Fruit fly (Drosophila melanogaster): Measurements from ENCODE around the gene tna.

The tna gene

dm6 chr3L:10889692-10890089 lies 54.4 kb downstream of the tna start, which contains the start of gene Cpr67Fa1:
TSS of gene Cpr67Fa1 (plus strand) at chr3L:10889990.
- TF ChIP-seq Fer1 (GFP tag; optimal IDR thresholded peaks at IDR 0.05) = no peak
- no peak for TF ChIP-seq wdn (GFP tag; IDR thresholded peaks at IDR 0.05)
- TF ChIP-seq yki (optimal IDR thresholded peaks at IDR 0.05) = no peak
- TF ChIP-seq vfl (GFP tag; optimal IDR thresholded peaks at IDR 0.05) = no peak
- peak in 1 of 2 experiments; percentile 22 for TF ChIP-seq Hr51 (GFP tag; optimal IDR thresholded peaks at IDR 0.05)
- TF ChIP-seq jigr1 (GFP tag; IDR thresholded peaks at IDR 0.05) = no peak
- no peak for TF ChIP-seq Hey (tag; optimal IDR thresholded peaks at IDR 0.05)
- TF ChIP-seq CG11504 (tag; optimal IDR thresholded peaks at IDR 0.05) = peak; percentile 0
- TF ChIP-seq z (GFP tag; IDR thresholded peaks at IDR 0.05) = no peak
- TF ChIP-seq ara (GFP tag; IDR thresholded peaks at IDR 0.05) = no peak
- TF ChIP-seq nom (GFP tag; optimal IDR thresholded peaks at IDR 0.05) = no peak
- TF ChIP-seq CG12219 (GFP tag; optimal IDR thresholded peaks at IDR 0.05) = no peak
- TF ChIP-seq ato (GFP tag; IDR thresholded peaks at IDR 0.05; ENCODE audit: partially characterized antibody) = no peak

- TF ChIP-seq CG30431 (GFP tag; optimal IDR thresholded peaks at IDR 0.05) (no peak), CG10654 (GFP tag; optimal IDR thresholded peaks at IDR 0.05) (no peak), CG15269 (tag; optimal IDR thresholded peaks at IDR 0.05) (no peak), cwo (GFP tag; optimal IDR thresholded peaks at IDR 0.05) (no peak), row (GFP tag; IDR thresholded peaks at IDR 0.05) (no peak), sug (tag; optimal IDR thresholded peaks at IDR 0.05) (no peak), psq (GFP tag; optimal IDR thresholded peaks at IDR 0.05) (no peak), slbo (GFP tag; IDR thresholded peaks at IDR 0.05) (no peak)
Measured at dm6 chr3L:10891414-10891813, 56.1 kb downstream of the tna start, which contains the start of gene Cpr67Fa2. TSS of gene Cpr67Fa2 (plus strand) at chr3L:10891714.

- peak; percentile 46 for TF ChIP-seq Blimp-1 (GFP tag; optimal IDR thresholded peaks at IDR 0.05)
- TF ChIP-seq CG1647 (GFP tag; optimal IDR thresholded peaks at IDR 0.05) = no peak
- TF ChIP-seq Myb (GFP tag; optimal IDR thresholded peaks at IDR 0.05) = no peak
- peak; percentile 18 for TF ChIP-seq Hr3 (GFP tag; optimal IDR thresholded peaks at IDR 0.05)
- TF ChIP-seq knrl (GFP tag; IDR thresholded peaks at IDR 0.05; ENCODE audit: partially characterized antibody) = no peak
- peak; percentile 16 for TF ChIP-seq CG4424 (GFP tag; optimal IDR thresholded peaks at IDR 0.05)
- TF ChIP-seq zen2 (GFP tag; IDR thresholded peaks at IDR 0.05; ENCODE audit: partially characterized antibody) = no peak
- TF ChIP-seq grn (GFP tag; optimal IDR thresholded peaks at IDR 0.05) = no peak
- peak; percentile 15 for TF ChIP-seq Fer1 (GFP tag; optimal IDR thresholded peaks at IDR 0.05)
- TF ChIP-seq B-H2 (GFP tag; optimal IDR thresholded peaks at IDR 0.05) = peak; percentile 60
- no peak for TF ChIP-seq CG4617 (GFP tag; optimal IDR thresholded peaks at IDR 0.05; ENCODE audit: borderline replicate concordance)
- TF ChIP-seq CTCF (GFP tag; optimal IDR thresholded peaks at IDR 0.05) = peak; percentile 5
- no peak for TF ChIP-seq CG8944 (GFP tag; optimal IDR thresholded peaks at IDR 0.05)
- TF ChIP-seq Asciz (GFP tag; optimal IDR thresholded peaks at IDR 0.05) = peak; percentile 15
- TF ChIP-seq al (GFP tag; IDR thresholded peaks at IDR 0.05) = peak; percentile 39; the same call in 1 of the 2 replicates
- peak; percentile 39; the same call in 1 of the 3 replicates for TF ChIP-seq dysf (GFP tag; IDR thresholded peaks at IDR 0.05)
- TF ChIP-seq fd3F (GFP tag; optimal IDR thresholded peaks at IDR 0.05) = peak; percentile 41
- TF ChIP-seq Dp (GFP tag; optimal IDR thresholded peaks at IDR 0.05) = peak; percentile 19
- TF ChIP-seq Hmr (GFP tag; optimal IDR thresholded peaks at IDR 0.05) = peak; percentile 49
- TF ChIP-seq lab (GFP tag; optimal IDR thresholded peaks at IDR 0.05) = peak; percentile 42
- TF ChIP-seq Hr51 (GFP tag; optimal IDR thresholded peaks at IDR 0.05) = peak in 1 of 2 experiments; percentile 82
- peak; percentile 44; the same call in 1 of the 2 replicates for TF ChIP-seq Xrp1 (GFP tag; IDR thresholded peaks at IDR 0.05)
- TF ChIP-seq az2 (GFP tag; optimal IDR thresholded peaks at IDR 0.05) = peak; percentile 7
- TF ChIP-seq cato (GFP tag; optimal IDR thresholded peaks at IDR 0.05; ENCODE audit: borderline replicate concordance) = no peak
- 0 out of 2 replicates have a peak, but pooled peaks have one; percentile 19 for TF ChIP-seq esg (GFP tag; conservative IDR thresholded peaks at IDR 0.05)
- peak; percentile 49 for TF ChIP-seq Nf-YB (GFP tag; optimal IDR thresholded peaks at IDR 0.05)
- peak; percentile 79 for TF ChIP-seq sd (tag; optimal IDR thresholded peaks at IDR 0.05)
- TF ChIP-seq Med (GFP tag) = peak; percentile 51
- peak; percentile 22 for TF ChIP-seq CG30403 (GFP tag; optimal IDR thresholded peaks at IDR 0.05)
Measured at dm6 chr3L:10893156-10893784, 57.9 kb downstream of the tna start.

Data from whole organism, embryonic.